Worm (Caenorhabditis elegans): ENCODE data around the gene nhx-3.
"Not testable (repeated sequence)": the region's sequence is repeated elsewhere in the genome, so short reads cannot be mapped to it uniquely, and the experiment has no call there.

nhx-3 gene

DNA sequence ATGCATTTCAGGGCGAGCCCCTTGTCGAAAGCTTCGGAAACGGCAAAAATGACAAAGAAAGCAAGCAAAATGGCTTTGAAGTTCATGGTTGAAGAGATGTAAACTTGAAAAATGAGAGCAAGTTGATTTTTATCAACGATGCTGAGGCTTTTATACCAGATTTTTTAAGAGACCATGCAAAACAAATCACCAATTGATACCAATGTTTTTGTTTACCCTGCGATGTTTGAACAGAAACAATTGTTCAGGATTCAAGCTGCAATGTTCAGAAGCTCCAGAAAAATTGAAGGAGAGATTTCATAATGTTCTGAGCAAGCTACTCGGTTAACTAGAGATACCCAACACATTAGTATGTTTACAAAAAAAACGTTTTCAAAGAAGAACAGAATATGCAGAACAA, 23.0 kb downstream of the nhx-3 start, which contains the start of gene C54F6.15:
Gene C54F6.15, minus strand, starts transcription at position 101 of the 400 bp plus-strand sequence.
- TF ChIP-seq hmg-4 (GFP tag; optimal IDR thresholded peaks at IDR 0.05) (no peak), ama-1 (optimal IDR thresholded peaks at IDR 0.05) (no peak), tbx-37 (GFP tag; conservative IDR thresholded peaks at IDR 0.05) (no peak), ets-7 (tag; optimal IDR thresholded peaks at IDR 0.05) (no peak), hmbx-1 (tag; optimal IDR thresholded peaks at IDR 0.05) (no peak), flt-1 (GFP tag; IDR thresholded peaks at IDR 0.05) (no peak), tra-4 (tag; optimal IDR thresholded peaks at IDR 0.05) (no peak), aly-1 (tag; optimal IDR thresholded peaks at IDR 0.05) (no peak), sea-1 (GFP tag; conservative IDR thresholded peaks at IDR 0.05) (no peak), pes-1 (GFP tag; IDR thresholded peaks at IDR 0.05) (no peak), scrt-1 (GFP tag; IDR thresholded peaks at IDR 0.05) (no peak)

- TF ChIP-seq tra-4 (tag; optimal IDR thresholded peaks at IDR 0.05) (no peak), tbx-11 (GFP tag; IDR thresholded peaks at IDR 0.05) (no peak), scrt-1 (GFP tag; IDR thresholded peaks at IDR 0.05) (no peak), ets-7 (tag; optimal IDR thresholded peaks at IDR 0.05) (no peak), ceh-13 (GFP tag; optimal IDR thresholded peaks at IDR 0.05) (no peak), ceh-36 (tag; optimal IDR thresholded peaks at IDR 0.05) (no peak), hnd-1 (tag; optimal IDR thresholded peaks at IDR 0.05) (no peak), tbx-37 (GFP tag; conservative IDR thresholded peaks at IDR 0.05) (no peak), hmbx-1 (tag; optimal IDR thresholded peaks at IDR 0.05) (no peak), F13C5.2 (tag; optimal IDR thresholded peaks at IDR 0.05) (no peak), aly-1 (tag; optimal IDR thresholded peaks at IDR 0.05) (no peak), pes-1 (GFP tag; IDR thresholded peaks at IDR 0.05) (no peak)
These were observed 24.0 kb downstream of the nhx-3 start for ce11 chrV:7521304-7521703.

DNA sequence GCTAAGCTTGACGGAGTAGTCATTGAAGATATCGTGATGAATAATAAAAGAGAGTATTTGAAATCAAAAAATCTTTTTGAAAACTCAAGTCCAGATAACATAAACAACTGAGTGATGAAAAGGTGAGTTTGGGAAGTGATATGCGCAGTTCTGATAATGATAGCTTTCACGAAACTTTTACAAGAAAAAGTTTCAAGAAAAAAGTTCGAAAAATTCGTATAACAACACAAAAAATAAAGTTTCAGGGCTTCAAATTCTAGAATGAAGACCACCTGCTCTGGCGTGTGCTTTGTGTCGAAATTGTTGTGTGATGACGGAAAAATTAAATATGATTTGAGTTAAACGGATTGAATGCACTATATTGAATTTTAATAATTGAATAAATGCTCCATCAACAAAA, 25.2 kb downstream of the nhx-3 start, which contains the start of gene srb-19:
Gene srb-19, minus strand, starts transcription at position 101 of the 400 bp plus-strand sequence.
- TF ChIP-seq scrt-1 (GFP tag; IDR thresholded peaks at IDR 0.05) (no peak), flt-1 (GFP tag; IDR thresholded peaks at IDR 0.05) (no peak), ceh-13 (GFP tag; optimal IDR thresholded peaks at IDR 0.05) (no peak), F13C5.2 (tag; optimal IDR thresholded peaks at IDR 0.05) (no peak)

DNA sequence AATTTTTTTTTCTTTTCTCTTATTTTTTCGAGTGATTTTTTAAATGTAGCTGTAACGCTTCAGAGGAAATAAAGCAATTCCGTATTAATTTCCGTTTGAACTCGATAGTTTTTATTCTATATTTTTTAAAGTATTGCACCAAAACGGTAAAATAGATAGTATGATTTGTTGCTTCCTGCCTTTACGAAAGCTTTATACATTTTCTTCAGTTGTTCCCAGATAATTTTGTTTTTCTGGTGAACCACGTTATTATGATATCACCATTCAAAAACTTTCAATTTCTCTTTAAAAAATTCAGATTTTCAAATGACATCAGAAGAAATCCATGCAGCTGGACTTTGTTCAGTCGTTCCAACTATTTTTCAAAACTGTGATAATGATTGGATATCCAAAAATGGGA, 30.4 kb downstream of the nhx-3 start, which contains the start of gene srb-18:
Gene srb-18, plus strand, starts transcription at position 301 of the 400 bp plus-strand sequence.
- TF ChIP-seq flt-1 (GFP tag; IDR thresholded peaks at IDR 0.05) = no peak
- TF ChIP-seq F13C5.2 (tag; optimal IDR thresholded peaks at IDR 0.05) = no peak
- TF ChIP-seq sea-1 (GFP tag; conservative IDR thresholded peaks at IDR 0.05) = no peak
- no peak for TF ChIP-seq ets-7 (tag; optimal IDR thresholded peaks at IDR 0.05)
- TF ChIP-seq aly-1 (tag; optimal IDR thresholded peaks at IDR 0.05) = no peak
- no peak for TF ChIP-seq ceh-13 (GFP tag; optimal IDR thresholded peaks at IDR 0.05)
- no peak for TF ChIP-seq hmg-4 (GFP tag; optimal IDR thresholded peaks at IDR 0.05)
- no peak for TF ChIP-seq ama-1 (optimal IDR thresholded peaks at IDR 0.05)
- TF ChIP-seq tra-4 (tag; optimal IDR thresholded peaks at IDR 0.05) = no peak

DNA sequence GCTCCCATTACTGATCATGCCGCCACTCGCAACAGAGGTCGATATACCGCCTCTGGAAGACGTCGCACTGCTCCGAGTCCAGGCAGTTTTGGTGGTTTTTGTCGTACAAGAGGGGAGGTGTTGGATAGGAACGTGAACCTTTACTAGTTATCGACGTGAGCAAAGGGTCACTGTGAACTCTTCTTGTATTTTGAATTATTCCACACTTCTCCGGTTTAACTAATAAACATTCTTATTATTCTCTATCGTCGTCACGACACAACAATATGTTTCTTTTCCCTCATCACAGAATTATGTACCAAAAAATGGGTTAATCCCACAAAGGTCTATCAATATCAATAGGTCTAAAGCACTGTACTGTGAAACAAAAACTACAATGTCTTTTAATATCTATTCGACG, 33.9 kb downstream of the nhx-3 start, which contains the start of gene nhr-171:
Gene nhr-171, plus strand, starts transcription at position 301 of the 400 bp plus-strand sequence.
- TF ChIP-seq F13C5.2 (tag; optimal IDR thresholded peaks at IDR 0.05); pes-1 (GFP tag; IDR thresholded peaks at IDR 0.05); hmbx-1 (tag; optimal IDR thresholded peaks at IDR 0.05): not testable (repeated sequence)

ce11 chrV:7508566-7509044, 36.7 kb downstream of the nhx-3 start, which contains the start of the genes str-31 and nhr-172:
Gene str-31 (minus strand): TSS chrV:7508666.
Gene nhr-172 (plus strand): TSS chrV:7508994.
- no peak for TF ChIP-seq aly-1 (tag; optimal IDR thresholded peaks at IDR 0.05)
- no peak for TF ChIP-seq hmbx-1 (tag; optimal IDR thresholded peaks at IDR 0.05)
- TF ChIP-seq flt-1 (GFP tag; IDR thresholded peaks at IDR 0.05) = no peak

DNA sequence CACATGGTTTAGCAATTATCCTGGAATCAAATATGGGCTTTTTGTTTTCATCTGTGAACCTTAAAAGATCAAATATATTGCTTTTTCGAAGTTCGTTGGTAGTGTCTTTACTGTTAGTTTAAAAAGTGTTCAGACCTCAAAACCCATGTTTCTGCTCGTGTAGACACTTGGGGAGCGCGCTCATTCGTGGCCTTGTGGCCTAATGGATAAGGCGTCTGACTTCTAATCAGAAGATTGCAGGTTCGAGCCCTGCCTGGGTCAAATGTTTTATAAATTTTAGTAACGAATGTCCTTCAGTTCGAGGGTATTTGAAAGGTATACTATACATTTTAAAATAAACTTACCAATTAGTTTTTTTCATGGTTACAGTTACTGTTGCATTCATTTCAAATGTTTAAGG, 39.1 kb downstream of the nhx-3 start:
- TF ChIP-seq flt-1 (GFP tag; IDR thresholded peaks at IDR 0.05) (no peak), hnd-1 (tag; optimal IDR thresholded peaks at IDR 0.05) (no peak), tra-4 (tag; optimal IDR thresholded peaks at IDR 0.05) (no peak), scrt-1 (GFP tag; IDR thresholded peaks at IDR 0.05) (no peak), hmg-4 (GFP tag; optimal IDR thresholded peaks at IDR 0.05) (no peak), ets-7 (tag; optimal IDR thresholded peaks at IDR 0.05) (no peak), ceh-13 (GFP tag; optimal IDR thresholded peaks at IDR 0.05) (no peak), pes-1 (GFP tag; IDR thresholded peaks at IDR 0.05) (no peak), ceh-36 (tag; optimal IDR thresholded peaks at IDR 0.05) (no peak), aly-1 (tag; optimal IDR thresholded peaks at IDR 0.05) (no peak)

DNA sequence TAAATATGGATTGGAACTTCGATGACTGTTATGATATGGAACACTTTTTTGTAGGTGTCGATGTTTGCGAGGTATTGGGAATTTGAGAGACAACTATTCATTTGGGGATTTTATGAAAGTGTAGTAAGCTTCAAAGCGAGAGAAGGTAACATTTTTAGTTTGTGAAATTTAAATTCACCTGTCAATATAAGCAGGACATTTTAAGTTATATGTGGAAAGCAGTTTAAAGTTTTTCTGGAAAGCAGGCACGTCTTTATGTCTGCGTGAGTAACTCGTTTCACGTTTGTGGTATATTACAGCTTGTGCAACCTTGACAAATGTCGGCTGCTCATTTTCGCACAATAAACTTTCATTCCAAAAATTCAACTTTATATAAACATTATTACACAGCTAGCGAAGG, 41.1 kb downstream of the nhx-3 start, which contains the start of gene srh-229:
Gene srh-229, minus strand, starts transcription at position 101 of the 400 bp plus-strand sequence.
- TF ChIP-seq ama-1 (optimal IDR thresholded peaks at IDR 0.05) (no peak), aly-1 (tag; optimal IDR thresholded peaks at IDR 0.05) (no peak), tbx-37 (GFP tag; conservative IDR thresholded peaks at IDR 0.05) (no peak), scrt-1 (GFP tag; IDR thresholded peaks at IDR 0.05) (no peak), tbx-11 (GFP tag; IDR thresholded peaks at IDR 0.05) (no peak), ceh-13 (GFP tag; optimal IDR thresholded peaks at IDR 0.05) (no peak), ets-7 (tag; optimal IDR thresholded peaks at IDR 0.05) (no peak)

DNA sequence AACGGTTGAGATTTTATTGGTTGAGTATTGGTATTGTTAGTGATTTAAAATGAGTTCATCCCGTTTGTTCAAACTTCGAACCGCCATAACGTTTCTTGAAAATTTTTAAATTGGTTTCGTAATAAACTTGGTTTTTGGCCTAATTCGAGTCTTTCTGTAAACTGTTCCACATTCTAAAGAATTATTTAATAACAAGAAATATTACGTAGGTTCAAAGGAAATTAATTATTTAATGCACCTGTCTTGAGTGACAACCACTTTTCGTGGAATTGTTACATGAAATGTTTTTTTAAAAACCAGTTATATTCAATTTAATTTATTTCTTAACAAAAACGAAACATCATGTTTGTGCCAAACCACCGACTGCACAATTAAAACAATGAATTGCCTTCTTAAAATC, 44.1 kb downstream of the nhx-3 start:
- TF ChIP-seq tbx-11 (GFP tag; IDR thresholded peaks at IDR 0.05) = no peak
- no peak for TF ChIP-seq flt-1 (GFP tag; IDR thresholded peaks at IDR 0.05)
- TF ChIP-seq aly-1 (tag; optimal IDR thresholded peaks at IDR 0.05) = no peak
